Worm (Caenorhabditis elegans) whole organism, midembryonic: Measurements from ENCODE around the gene F07C6.4.

Experiments
- T22C8.4 ChIP-seq: fragments of 200-800 bp; sonication (Bioruptor generic); IDR thresholded peaks from 2 replicates; pipeline ENCODE4 v1.3.6; 2022; ENCODE audit warnings: missing genetic modification characterization, missing compliant biosample characterization
- flt-1 ChIP-seq: fragments of 200-800 bp; sonication (Bioruptor generic); IDR thresholded peaks from 2 replicates; pipeline ENCODE4 v1.3.6; 2022; ENCODE audit warnings: missing genetic modification characterization, missing compliant biosample characterization
- tab-1 ChIP-seq: fragments of 200-800 bp; sonication (Bioruptor generic); IDR thresholded peaks from 2 replicates; pipeline ENCODE4 v1.3.6; 2022; ENCODE audit warnings: missing genetic modification characterization, missing compliant biosample characterization

ce11 chrIV:12869812-12870211, 64.1 kb downstream of the F07C6.4 start:
- TF ChIP-seq flt-1 (no peak), tab-1 (GFP tag; lab: Robert Waterston, UW) (no peak), T22C8.4 (GFP tag; lab: Robert Waterston, UW) (no peak)
